Worm (Caenorhabditis elegans) whole organism, young adult: ENCODE data around the gene C32D5.10.

Experiments used
- F55B11.4 ChIP-seq: sonication (generic microtip); optimal IDR thresholded peaks from 2 replicates; lab custom pipeline; 2016; ENCODE audit warnings: missing compliant biosample characterization, missing genetic modification characterization, borderline replicate concordance; ENCODE audit not compliant: insufficient read depth
- F57C9.4 ChIP-seq: sonication (generic microtip); optimal IDR thresholded peaks from 2 replicates; lab custom pipeline; 2017; ENCODE audit warnings: mild to moderate bottlenecking, missing genetic modification characterization, missing compliant biosample characterization
- Y67H2A.10 ChIP-seq: fragments of 200-800 bp; sonication (Bioruptor generic); conservative IDR thresholded peaks from 2 replicates; pipeline ENCODE4 v1.3.6; 2022; ENCODE audit warnings: missing genetic modification reagents, missing genetic modification characterization, missing compliant biosample characterization
- bed-2 ChIP-seq: fragments of 200-800 bp; sonication (Bioruptor generic); IDR thresholded peaks from 2 replicates; pipeline ENCODE4 v1.3.6; 2022; ENCODE audit warnings: missing genetic modification reagents, missing genetic modification characterization, missing compliant biosample characterization
- dox-1 ChIP-seq: fragments of 200-800 bp; sonication (Bioruptor generic); IDR thresholded peaks from 2 replicates; pipeline ENCODE4 v1.3.6; 2022; ENCODE audit warnings: missing genetic modification reagents, missing genetic modification characterization, missing compliant biosample characterization
- hlh-26 ChIP-seq: fragments of 200-800 bp; sonication (Bioruptor generic); conservative IDR thresholded peaks from 2 replicates; pipeline ENCODE4 v1.3.6; 2022; ENCODE audit warnings: missing genetic modification reagents, missing genetic modification characterization, missing compliant biosample characterization
- pha-4 ChIP-seq: fragments of 150-350 bp; sonication (generic microtip); optimal IDR thresholded peaks from 2 replicates; lab custom pipeline; 2014; ENCODE audit warnings: missing biosample characterization, missing genetic modification reagents, missing genetic modification characterization
- unc-130 ChIP-seq: sonication (generic microtip); optimal IDR thresholded peaks from 2 replicates; lab custom pipeline; 2016; ENCODE audit warnings: missing genetic modification reagents, missing genetic modification characterization, missing compliant biosample characterization

ce11 chrII:6346551-6347079 lies 5.2 kb downstream of the C32D5.10 start:
- TF ChIP-seq unc-130 (GFP tag; lab: Kevin White, UChicago) (peak; percentile 56), dox-1 (peak; percentile 68), Y67H2A.10 (GFP tag; lab: Robert Waterston, UW) (no peak), F55B11.4 (no peak), pha-4 (tag; lab: Kevin White, UChicago) (peak; percentile 46), bed-2 (no peak), F57C9.4 (peak; percentile 86), hlh-26 (GFP tag; lab: Robert Waterston, UW) (no peak)
